Fruit fly (Drosophila melanogaster): ENCODE data around the gene CG3402.

The CG3402 gene

DNA sequence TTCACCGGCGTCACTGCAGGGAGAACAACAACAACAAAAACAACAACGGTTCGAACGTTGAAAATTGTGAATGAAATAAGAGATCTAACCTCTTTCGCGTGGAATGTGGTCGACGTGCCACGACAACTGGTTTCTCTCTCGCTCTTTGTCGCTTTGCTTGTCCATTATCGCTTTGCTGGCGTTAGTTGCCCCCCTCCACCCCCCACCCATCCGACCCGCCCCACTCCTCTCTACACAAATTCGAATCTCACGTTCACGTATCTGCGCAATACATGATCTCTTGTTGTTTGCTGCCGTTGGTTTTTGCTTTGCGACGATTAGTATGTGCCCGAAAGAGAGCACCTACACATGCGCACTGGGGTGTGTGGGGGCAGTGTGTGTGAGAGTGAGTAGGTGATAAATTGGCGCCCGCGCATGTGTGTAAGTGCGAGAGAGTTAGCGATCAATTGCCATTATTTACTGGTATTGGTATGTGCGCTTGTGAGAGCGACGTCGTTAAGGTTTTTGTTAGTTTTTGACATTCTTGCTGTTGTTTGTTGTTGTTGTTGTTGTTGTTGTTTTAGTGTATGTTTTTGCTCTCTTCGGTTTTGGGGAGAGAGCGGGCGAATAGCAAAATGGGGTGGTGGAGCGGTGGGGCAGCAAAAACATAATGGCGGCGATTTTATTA lies 36.1 kb downstream of the CG3402 start (continued):
- no peak for TF ChIP-seq HHEX (GFP tag; optimal IDR thresholded peaks at IDR 0.05)
- TF ChIP-seq sr (GFP tag; IDR thresholded peaks at IDR 0.05), result peak; percentile 94
- TF ChIP-seq tup (GFP tag; optimal IDR thresholded peaks at IDR 0.05), result no peak
- no peak for TF ChIP-seq H15 (GFP tag; IDR thresholded peaks at IDR 0.05)
- TF ChIP-seq grau (tag; optimal IDR thresholded peaks at IDR 0.05), result no peak
- TF ChIP-seq CG4730 (GFP tag; IDR thresholded peaks at IDR 0.05), result no peak
- TF ChIP-seq CG9932 (GFP tag; IDR thresholded peaks at IDR 0.05), result no peak
- TF ChIP-seq esg (GFP tag; conservative IDR thresholded peaks at IDR 0.05), result no peak
- no peak for TF ChIP-seq CG12104 (GFP tag; optimal IDR thresholded peaks at IDR 0.05)
- no peak for TF ChIP-seq CG11504 (tag; optimal IDR thresholded peaks at IDR 0.05)
- TF ChIP-seq CG3281 (GFP tag; optimal IDR thresholded peaks at IDR 0.05), result no peak
- TF ChIP-seq Jarid2 (GFP tag; optimal IDR thresholded peaks at IDR 0.05), result peak; percentile 12
- TF ChIP-seq Rfx (GFP tag; IDR thresholded peaks at IDR 0.05), result no peak
- no peak for TF ChIP-seq slbo (GFP tag; IDR thresholded peaks at IDR 0.05)
- TF ChIP-seq gro (GFP tag; optimal IDR thresholded peaks at IDR 0.05), result peak; percentile 39
- TF ChIP-seq lov (optimal IDR thresholded peaks at IDR 0.05), result no peak
- TF ChIP-seq lov (GFP tag; IDR thresholded peaks at IDR 0.05), result no peak
- TF ChIP-seq CG3847 (GFP tag; IDR thresholded peaks at IDR 0.05), result no peak
- peak; percentile 28; the same call in 1 of the 3 replicates for TF ChIP-seq Aef1 (GFP tag; IDR thresholded peaks at IDR 0.05)
- no peak for TF ChIP-seq CG33557 (GFP tag; optimal IDR thresholded peaks at IDR 0.05)
- 0 out of 2 replicates have a peak, but pooled peaks have one; percentile 11 for TF ChIP-seq CG42726 (GFP tag; IDR thresholded peaks at IDR 0.05; ENCODE audit: partially characterized antibody)
- TF ChIP-seq CG10959 (GFP tag; IDR thresholded peaks at IDR 0.05), result no peak
- TF ChIP-seq slp2 (GFP tag; optimal IDR thresholded peaks at IDR 0.05), result no peak
- no peak for TF ChIP-seq btn (GFP tag; optimal IDR thresholded peaks at IDR 0.05)
- no peak for TF ChIP-seq D19B (GFP tag; optimal IDR thresholded peaks at IDR 0.05)
- TF ChIP-seq ash1 (GFP tag; optimal IDR thresholded peaks at IDR 0.05), result peak; percentile 62
- TF ChIP-seq Abd-B (GFP tag; optimal IDR thresholded peaks at IDR 0.05), result no peak
- no peak for TF ChIP-seq tx (GFP tag; optimal IDR thresholded peaks at IDR 0.05)
- no peak for TF ChIP-seq Rx (GFP tag; IDR thresholded peaks at IDR 0.05)
- TF ChIP-seq CG31224 (GFP tag; IDR thresholded peaks at IDR 0.05), result no peak
- TF ChIP-seq CG6272 (GFP tag; IDR thresholded peaks at IDR 0.05), result no peak
- TF ChIP-seq CG1792 (GFP tag; optimal IDR thresholded peaks at IDR 0.05), result no peak
- TF ChIP-seq CG18262 (tag; optimal IDR thresholded peaks at IDR 0.05), result no peak
- TF ChIP-seq Hr51 (GFP tag; optimal IDR thresholded peaks at IDR 0.05), result no peak
- TF ChIP-seq dmrt11E (tag; optimal IDR thresholded peaks at IDR 0.05), result no peak
- TF ChIP-seq salm (tag; optimal IDR thresholded peaks at IDR 0.05), result no peak
- no peak for TF ChIP-seq CG12391 (tag; optimal IDR thresholded peaks at IDR 0.05)
- TF ChIP-seq Fer1 (GFP tag; optimal IDR thresholded peaks at IDR 0.05), result peak; percentile 36
- no peak for TF ChIP-seq gsb (GFP tag; IDR thresholded peaks at IDR 0.05)
- no peak for TF ChIP-seq D19A (tag; optimal IDR thresholded peaks at IDR 0.05)
- TF ChIP-seq Lim3 (GFP tag; IDR thresholded peaks at IDR 0.05), result no peak
- TF ChIP-seq kni (GFP tag; optimal IDR thresholded peaks at IDR 0.05), result peak; percentile 99
- TF ChIP-seq pita (GFP tag; optimal IDR thresholded peaks at IDR 0.05), result no peak
- no peak for TF ChIP-seq Usf (GFP tag; optimal IDR thresholded peaks at IDR 0.05)
- no peak for TF ChIP-seq Xrp1 (GFP tag; IDR thresholded peaks at IDR 0.05)
- TF ChIP-seq CG7745 (tag; optimal IDR thresholded peaks at IDR 0.05), result no peak
- TF ChIP-seq seq (GFP tag; IDR thresholded peaks at IDR 0.05), result no peak
- TF ChIP-seq CG11560 (tag; IDR thresholded peaks at IDR 0.05), result no peak
- TF ChIP-seq ind (GFP tag; optimal IDR thresholded peaks at IDR 0.05), result no peak
- no peak for TF ChIP-seq pb (GFP tag; optimal IDR thresholded peaks at IDR 0.05)
- TF ChIP-seq Mad (GFP tag; optimal IDR thresholded peaks at IDR 0.05), result no peak
- no peak for TF ChIP-seq Antp (GFP tag; optimal IDR thresholded peaks at IDR 0.05)

All from whole organism, embryonic.